Worm (Caenorhabditis elegans) whole organism, late embryonic: ENCODE results near the gene fbxb-62.

ENCODE experiments used
- C38D4.7 ChIP-seq: fragments of 200-800 bp; sonication (Bioruptor generic); optimal IDR thresholded peaks from 2 replicates; lab custom pipeline; 2018; ENCODE audit warnings: mild to moderate bottlenecking, missing genetic modification characterization, moderate library complexity, missing compliant biosample characterization
- F13H6.1 ChIP-seq: sonication (generic microtip); optimal IDR thresholded peaks from 2 replicates; lab custom pipeline; 2016; ENCODE audit warnings: missing genetic modification characterization, missing compliant biosample characterization
- K09A11.1 ChIP-seq: sonication (generic microtip); optimal IDR thresholded peaks from 2 replicates; lab custom pipeline; 2017; ENCODE audit warnings: antibody characterized with exemption, mild to moderate bottlenecking, missing genetic modification characterization, missing compliant biosample characterization; ENCODE audit not compliant: insufficient read depth
- ceh-14 ChIP-seq: sonication (generic microtip); optimal IDR thresholded peaks from 2 replicates; lab custom pipeline; 2016; ENCODE audit warnings: missing genotype, missing genetic modification characterization, missing compliant biosample characterization
- ceh-19 ChIP-seq: fragments of 200-800 bp; sonication (Bioruptor generic); optimal IDR thresholded peaks from 2 replicates; lab custom pipeline; 2018; ENCODE audit warnings: mild to moderate bottlenecking, missing genetic modification characterization, missing compliant biosample characterization
- ceh-2 ChIP-seq: sonication (generic microtip); optimal IDR thresholded peaks from 2 replicates; lab custom pipeline; 2016; ENCODE audit warnings: missing genotype, missing genetic modification characterization, missing compliant biosample characterization
- ceh-22 ChIP-seq: sonication (generic microtip); optimal IDR thresholded peaks from 2 replicates; lab custom pipeline; 2017; ENCODE audit warnings: missing biosample characterization, missing genetic modification characterization
- ceh-30 ChIP-seq: fragments of 150-350 bp; optimal IDR thresholded peaks from 2 replicates; lab custom pipeline; 2014; ENCODE audit warnings: missing biosample characterization, missing genetic modification characterization
- ceh-31 ChIP-seq: sonication (generic microtip); optimal IDR thresholded peaks from 2 replicates; lab custom pipeline; 2016; ENCODE audit warnings: missing genetic modification characterization, missing compliant biosample characterization
- ceh-34 ChIP-seq: sonication (generic microtip); optimal IDR thresholded peaks from 2 replicates; lab custom pipeline; 2016; ENCODE audit warnings: mild to moderate bottlenecking, missing genetic modification characterization, missing compliant biosample characterization
- ceh-45 ChIP-seq: fragments of 200-800 bp; sonication (Bioruptor generic); IDR thresholded peaks from 2 replicates; pipeline ENCODE4 v1.3.6; 2022; ENCODE audit warnings: missing genetic modification reagents, missing genetic modification characterization, missing compliant biosample characterization
- ceh-48 ChIP-seq: sonication (generic microtip); optimal IDR thresholded peaks from 2 replicates; lab custom pipeline; 2016; ENCODE audit warnings: missing genetic modification characterization, inconsistent platforms, missing compliant biosample characterization
- ceh-6 ChIP-seq: fragments of 200-800 bp; sonication (Bioruptor generic); optimal IDR thresholded peaks from 2 replicates; lab custom pipeline; 2018; ENCODE audit warnings: mild to moderate bottlenecking, missing genetic modification characterization, missing compliant biosample characterization
- dve-1 ChIP-seq: sonication (generic microtip); optimal IDR thresholded peaks from 2 replicates; lab custom pipeline; 2017; ENCODE audit warnings: antibody characterized with exemption, mild to moderate bottlenecking, missing genetic modification characterization, missing compliant biosample characterization
- elt-2 ChIP-seq: sonication (generic microtip); optimal IDR thresholded peaks from 2 replicates; lab custom pipeline; 2016; ENCODE audit warnings: missing genetic modification reagents, missing genetic modification characterization, missing compliant biosample characterization
- elt-4 ChIP-seq: sonication (generic microtip); optimal IDR thresholded peaks from 2 replicates; lab custom pipeline; 2016; ENCODE audit warnings: missing genetic modification characterization, missing compliant biosample characterization
- ets-4 ChIP-seq: sonication (generic microtip); optimal IDR thresholded peaks from 2 replicates; lab custom pipeline; 2016; ENCODE audit warnings: missing genetic modification characterization, missing compliant biosample characterization
- eyg-1 ChIP-seq: sonication (generic microtip); optimal IDR thresholded peaks from 2 replicates; lab custom pipeline; 2016; ENCODE audit warnings: missing genotype, missing genetic modification characterization, missing compliant biosample characterization
- fax-1 ChIP-seq: sonication (generic microtip); optimal IDR thresholded peaks from 2 replicates; lab custom pipeline; 2016; ENCODE audit warnings: missing genotype, missing genetic modification characterization, missing compliant biosample characterization
- fkh-10 ChIP-seq: fragments of 150-350 bp; optimal IDR thresholded peaks from 2 replicates; lab custom pipeline; 2014; ENCODE audit warnings: missing biosample characterization, missing genetic modification reagents, missing genetic modification characterization
- hlh-30 ChIP-seq: sonication (generic microtip); optimal IDR thresholded peaks from 2 replicates; lab custom pipeline; 2017; ENCODE audit warnings: antibody characterized with exemption, missing genetic modification characterization, missing compliant biosample characterization; ENCODE audit not compliant: insufficient read depth
- lin-11 ChIP-seq: fragments of 200-800 bp; sonication (Bioruptor generic); optimal IDR thresholded peaks from 2 replicates; lab custom pipeline; 2018; ENCODE audit warnings: mild to moderate bottlenecking, missing genetic modification characterization, missing compliant biosample characterization
- nfya-1 ChIP-seq: sonication (generic microtip); optimal IDR thresholded peaks from 2 replicates; lab custom pipeline; 2017; ENCODE audit warnings: missing genetic modification characterization, mild to moderate bottlenecking, missing compliant biosample characterization, antibody characterized with exemption, moderate library complexity
- nhr-11 ChIP-seq: fragments of 150-350 bp; optimal IDR thresholded peaks from 2 replicates; lab custom pipeline; 2014; ENCODE audit warnings: missing biosample characterization, missing genetic modification characterization
- nhr-232 ChIP-seq: sonication (generic microtip); optimal IDR thresholded peaks from 2 replicates; lab custom pipeline; 2016; ENCODE audit warnings: missing genetic modification characterization, missing compliant biosample characterization
- npax-4 ChIP-seq: sonication (generic microtip); optimal IDR thresholded peaks from 2 replicates; lab custom pipeline; 2016; ENCODE audit warnings: missing genetic modification characterization, missing compliant biosample characterization
- odd-2 ChIP-seq: sonication (generic microtip); optimal IDR thresholded peaks from 2 replicates; lab custom pipeline; 2017; ENCODE audit warnings: antibody characterized with exemption, mild to moderate bottlenecking, missing genetic modification characterization, missing compliant biosample characterization
- pag-3 ChIP-seq: sonication (generic microtip); optimal IDR thresholded peaks from 2 replicates; lab custom pipeline; 2016; ENCODE audit warnings: missing compliant biosample characterization, missing genetic modification characterization, borderline replicate concordance
- pax-1 ChIP-seq: fragments of 150-350 bp; optimal IDR thresholded peaks from 2 replicates; lab custom pipeline; 2014; ENCODE audit warnings: missing biosample characterization, missing genetic modification characterization
- pha-2 ChIP-seq: sonication (generic microtip); optimal IDR thresholded peaks from 2 replicates; lab custom pipeline; 2017; ENCODE audit warnings: mild to moderate bottlenecking, missing genetic modification characterization, missing compliant biosample characterization
- pha-4 ChIP-seq: fragments of 150-350 bp; optimal IDR thresholded peaks from 2 replicates; lab custom pipeline; 2018; ENCODE audit warnings: missing biosample characterization, missing genetic modification reagents, missing genetic modification characterization
- pqm-1 ChIP-seq: sonication (generic microtip); optimal IDR thresholded peaks from 2 replicates; lab custom pipeline; 2016; ENCODE audit warnings: missing genetic modification characterization, missing compliant biosample characterization
- pros-1 ChIP-seq: fragments of 150-350 bp; optimal IDR thresholded peaks from 2 replicates; lab custom pipeline; 2014; ENCODE audit warnings: missing biosample characterization, missing genetic modification reagents, missing genetic modification characterization
- ref-2 ChIP-seq: sonication (generic microtip); optimal IDR thresholded peaks from 2 replicates; lab custom pipeline; 2016; ENCODE audit warnings: missing genetic modification characterization, missing compliant biosample characterization
- rnt-1 ChIP-seq: sonication (generic microtip); optimal IDR thresholded peaks from 2 replicates; lab custom pipeline; 2016; ENCODE audit warnings: missing genetic modification characterization, missing compliant biosample characterization
- sox-2 ChIP-seq: fragments of 200-800 bp; sonication (Bioruptor generic); IDR thresholded peaks from 2 replicates; pipeline ENCODE4 v1.3.6; 2022; ENCODE audit warnings: missing genetic modification reagents, missing genetic modification characterization, missing compliant biosample characterization
- sox-4 ChIP-seq: sonication (generic microtip); optimal IDR thresholded peaks from 2 replicates; lab custom pipeline; 2017; ENCODE audit warnings: mild to moderate bottlenecking, missing genetic modification characterization, inconsistent platforms, missing compliant biosample characterization
- tbx-2 ChIP-seq: sonication (generic microtip); optimal IDR thresholded peaks from 2 replicates; lab custom pipeline; 2016; ENCODE audit warnings: missing genetic modification characterization, missing compliant biosample characterization
- tbx-7 ChIP-seq: sonication (generic microtip); optimal IDR thresholded peaks from 2 replicates; lab custom pipeline; 2016; ENCODE audit warnings: missing genotype, missing genetic modification characterization, missing compliant biosample characterization
- unc-42 ChIP-seq: sonication (generic microtip); optimal IDR thresholded peaks from 2 replicates; lab custom pipeline; 2016; ENCODE audit warnings: missing genotype, missing genetic modification characterization, missing compliant biosample characterization
- zip-5 ChIP-seq: sonication (generic microtip); optimal IDR thresholded peaks from 2 replicates; lab custom pipeline; 2016; ENCODE audit warnings: missing genetic modification characterization, missing compliant biosample characterization

The fbxb-62 gene

ce11 chrV:19297510-19297909 is 4.3 kb downstream of the fbxb-62 start, which contains the start of gene fbxb-60:
TSS of gene fbxb-60 (plus strand) at chrV:19297810.
- TF ChIP-seq elt-4 (no peak), pha-2 (tag; lab: Kevin White, UChicago) (no peak), K09A11.1 (tag; lab: Kevin White, UChicago) (no peak), tbx-7 (tag; lab: Kevin White, UChicago) (no peak), ceh-31 (tag; lab: Kevin White, UChicago) (no peak), elt-2 (tag; lab: Kevin White, UChicago) (no peak), ets-4 (no peak), ceh-6 (GFP tag; lab: Kevin White, UChicago) (no peak), nhr-11 (tag; lab: Kevin White, UChicago) (no peak), fkh-10 (GFP tag; lab: Kevin White, UChicago) (no peak), ceh-48 (tag; lab: Kevin White, UChicago) (no peak), odd-2 (no peak), ceh-22 (tag; lab: Kevin White, UChicago) (no peak)

- TF ChIP-seq rnt-1 (tag; lab: Kevin White, UChicago) = no peak
- no peak for TF ChIP-seq nfya-1 (tag; lab: Kevin White, UChicago)
- TF ChIP-seq pha-2 (tag; lab: Kevin White, UChicago) = no peak
- no peak for TF ChIP-seq dve-1 (tag; lab: Kevin White, UChicago)
- no peak for TF ChIP-seq lin-11 (tag; lab: Kevin White, UChicago)
- no peak for TF ChIP-seq hlh-30 (tag; lab: Kevin White, UChicago)
- no peak for TF ChIP-seq F13H6.1
- TF ChIP-seq tbx-2 (tag; lab: Kevin White, UChicago) = no peak
- no peak for TF ChIP-seq ets-4
- no peak for TF ChIP-seq eyg-1
- no peak for TF ChIP-seq zip-5 (tag; lab: Kevin White, UChicago)
- TF ChIP-seq odd-2 = no peak
- no peak for TF ChIP-seq unc-42 (tag; lab: Kevin White, UChicago)
- no peak for TF ChIP-seq pros-1 (tag; lab: Kevin White, UChicago)
- TF ChIP-seq pha-4 (tag; lab: Kevin White, UChicago) = no peak
- TF ChIP-seq ref-2 (tag; lab: Kevin White, UChicago) = no peak
- TF ChIP-seq, all 69 proteins: peak for 0
Measured at ce11 chrV:19296723-19297122, 5.1 kb downstream of the fbxb-62 start, which contains the start of gene F55C9.6. TSS of gene F55C9.6 (minus strand) at chrV:19296823.

- TF ChIP-seq tbx-2 (tag; lab: Kevin White, UChicago) (no peak), pqm-1 (tag; lab: Kevin White, UChicago) (no peak), ceh-34 (no peak), ceh-45 (GFP tag; lab: Robert Waterston, UW) (no peak), ets-4 (no peak), unc-42 (tag; lab: Kevin White, UChicago) (no peak), fax-1 (tag; lab: Kevin White, UChicago) (no peak)
Measured at ce11 chrV:19293025-19293424, 8.8 kb downstream of the fbxb-62 start, which contains the start of gene F55C9.5. TSS of gene F55C9.5 (minus strand) at chrV:19293125.

ce11 chrV:19288073-19288805 is 13.6 kb downstream of the fbxb-62 start, which contains the start of the genes F55C9.3 and fbxb-57:
TSS of gene F55C9.3 (minus strand) at chrV:19288173.
TSS of gene fbxb-57 (plus strand) at chrV:19288755.
- no peak for TF ChIP-seq nfya-1 (tag; lab: Kevin White, UChicago)
- TF ChIP-seq unc-42 (tag; lab: Kevin White, UChicago) = no peak
- TF ChIP-seq npax-4 = no peak
- no peak for TF ChIP-seq ceh-14 (tag; lab: Kevin White, UChicago)
- no peak for TF ChIP-seq pag-3 (tag; lab: Kevin White, UChicago)
- TF ChIP-seq ceh-19 (GFP tag; lab: Kevin White, UChicago) = no peak
- TF ChIP-seq sox-2 (GFP tag; lab: Robert Waterston, UW) = no peak
- no peak for TF ChIP-seq pha-4 (tag; lab: Kevin White, UChicago)
- no peak for TF ChIP-seq ceh-30 (tag; lab: Kevin White, UChicago)
- no peak for TF ChIP-seq C38D4.7
- TF ChIP-seq sox-4 (tag; lab: Kevin White, UChicago) = no peak
- no peak for TF ChIP-seq pax-1 (tag; lab: Kevin White, UChicago)
- no peak for TF ChIP-seq hlh-30 (tag; lab: Kevin White, UChicago)
- no peak for TF ChIP-seq ceh-2 (tag; lab: Kevin White, UChicago)
- no peak for TF ChIP-seq nhr-11 (tag; lab: Kevin White, UChicago)
- no peak for TF ChIP-seq pros-1 (tag; lab: Kevin White, UChicago)
- TF ChIP-seq nhr-232 (tag; lab: Kevin White, UChicago) = no peak
- no peak for TF ChIP-seq pqm-1 (tag; lab: Kevin White, UChicago)
